Worm (Caenorhabditis elegans) whole organism, L1 larva: ENCODE results near the gene gop-1.

Experiments
- C04F5.9 ChIP-seq: sonication (generic microtip); optimal IDR thresholded peaks from 2 replicates; lab custom pipeline; 2016; ENCODE audit warnings: missing genetic modification characterization, missing compliant biosample characterization
- C16A3.4 ChIP-seq: fragments of 150-350 bp; optimal IDR thresholded peaks from 2 replicates; lab custom pipeline; 2014; ENCODE audit warnings: missing biosample characterization, missing genetic modification characterization
- C34B4.2 ChIP-seq: sonication (generic microtip); optimal IDR thresholded peaks from 2 replicates; lab custom pipeline; 2017; ENCODE audit warnings: mild to moderate bottlenecking, missing genetic modification characterization, missing compliant biosample characterization
- F16B12.6 ChIP-seq: fragments of 150-350 bp; optimal IDR thresholded peaks from 2 replicates; lab custom pipeline; 2014; ENCODE audit warnings: missing biosample characterization, missing genetic modification characterization
- alr-1 ChIP-seq: fragments of 200-800 bp; sonication (Bioruptor generic); optimal IDR thresholded peaks from 2 replicates; lab custom pipeline; 2018; ENCODE audit warnings: borderline replicate concordance, mild to moderate bottlenecking, missing genetic modification characterization, missing compliant biosample characterization
- ama-1 ChIP-seq: fragments of 150-350 bp; optimal IDR thresholded peaks from 2 replicates; lab custom pipeline; 2014
- ceh-63 ChIP-seq: fragments of 200-800 bp; sonication (Bioruptor generic); optimal IDR thresholded peaks from 2 replicates; lab custom pipeline; 2018; ENCODE audit warnings: mild to moderate bottlenecking, missing genetic modification characterization, missing compliant biosample characterization
- ceh-8 ChIP-seq: fragments of 200-800 bp; sonication (Bioruptor generic); optimal IDR thresholded peaks from 2 replicates; lab custom pipeline; 2018; ENCODE audit warnings: mild to moderate bottlenecking, missing genetic modification characterization, moderate library complexity, missing compliant biosample characterization
- dpl-1 ChIP-seq, 3 experiments: fragments of 150-350 bp in 2 of 3; sonication (generic microtip) in 1 of 3; optimal IDR thresholded peaks; 2 replicates each; lab custom pipeline; 2014 to 2017; ENCODE audit warnings: missing biosample characterization in 3 of 3, missing genetic modification characterization in 3 of 3, missing genetic modification reagents in 3 of 3
- efl-3 ChIP-seq: fragments of 200-800 bp; sonication (Bioruptor generic); optimal IDR thresholded peaks from 2 replicates; lab custom pipeline; 2018; ENCODE audit warnings: mild to moderate bottlenecking, missing genetic modification characterization, missing compliant biosample characterization
- egl-13 ChIP-seq: sonication (generic microtip); optimal IDR thresholded peaks from 2 replicates; lab custom pipeline; 2016; ENCODE audit warnings: missing genotype, missing genetic modification reagents, missing genetic modification characterization, missing compliant biosample characterization
- egl-27 ChIP-seq, 2 experiments: fragments of 150-350 bp in 1 of 2; sonication (generic microtip); optimal IDR thresholded peaks; 3 replicates each; lab custom pipeline; 2017 to 2018; ENCODE audit warnings: missing biosample characterization in 2 of 2, missing genetic modification characterization in 2 of 2, missing genetic modification reagents in 2 of 2
- elt-3 ChIP-seq, 6 experiments: fragments of 150-350 bp in 1 of 6; sonication (generic microtip); optimal IDR thresholded peaks; 2 replicates each; lab custom pipeline; 2017 to 2018; ENCODE audit warnings: missing biosample characterization in 6 of 6, missing genetic modification characterization in 6 of 6, inconsistent platforms in 1 of 6
- fkh-4 ChIP-seq: sonication (generic microtip); optimal IDR thresholded peaks from 2 replicates; lab custom pipeline; 2016; ENCODE audit warnings: missing compliant biosample characterization, missing genetic modification characterization, borderline replicate concordance
- grh-1 ChIP-seq: fragments of 200-800 bp; sonication (Bioruptor generic); IDR thresholded peaks from 2 replicates; pipeline ENCODE4 v1.3.6; 2022; ENCODE audit warnings: missing genetic modification reagents, missing genetic modification characterization, missing compliant biosample characterization
- hlh-4 ChIP-seq: sonication (generic microtip); optimal IDR thresholded peaks from 2 replicates; lab custom pipeline; 2016; ENCODE audit warnings: mild to moderate bottlenecking, missing genetic modification characterization, missing compliant biosample characterization
- hpl-2 ChIP-seq: fragments of 150-350 bp; optimal IDR thresholded peaks from 2 replicates; lab custom pipeline; 2014; ENCODE audit warnings: missing biosample characterization, missing genetic modification reagents, missing genetic modification characterization
- irx-1 ChIP-seq: sonication (generic microtip); optimal IDR thresholded peaks from 2 replicates; lab custom pipeline; 2016; ENCODE audit warnings: missing genetic modification characterization, missing compliant biosample characterization
- jun-1 ChIP-seq: fragments of 150-350 bp; optimal IDR thresholded peaks from 2 replicates; lab custom pipeline; 2014; ENCODE audit warnings: missing biosample characterization, missing genetic modification reagents, missing genetic modification characterization
- lin-13 ChIP-seq: fragments of 150-350 bp; optimal IDR thresholded peaks from 2 replicates; lab custom pipeline; 2014; ENCODE audit warnings: missing biosample characterization, missing genetic modification reagents, missing genetic modification characterization
- lin-14 ChIP-seq: fragments of 200-800 bp; sonication (Bioruptor generic); optimal IDR thresholded peaks from 2 replicates; lab custom pipeline; 2018; ENCODE audit warnings: mild to moderate bottlenecking, missing genetic modification characterization, moderate library complexity, missing compliant biosample characterization
- lin-35 ChIP-seq, 2 experiments: fragments of 150-350 bp; optimal IDR thresholded peaks; 2 replicates each; lab custom pipeline; 2014; ENCODE audit warnings: missing biosample characterization in 2 of 2, missing genetic modification characterization in 2 of 2, missing genetic modification reagents in 2 of 2
- lin-39 ChIP-seq: fragments of 150-350 bp; optimal IDR thresholded peaks from 2 replicates; lab custom pipeline; 2014; ENCODE audit warnings: missing biosample characterization, missing genetic modification reagents, missing genetic modification characterization
- lir-3 ChIP-seq: sonication (generic microtip); optimal IDR thresholded peaks from 2 replicates; lab custom pipeline; 2016; ENCODE audit warnings: mild to moderate bottlenecking, missing genetic modification characterization, moderate library complexity, missing compliant biosample characterization; ENCODE audit not compliant: poor library complexity
- lsy-2 ChIP-seq, 2 experiments: fragments of 150-350 bp; optimal IDR thresholded peaks; 2 replicates each; lab custom pipeline; 2014; ENCODE audit warnings: missing biosample characterization in 2 of 2, missing genetic modification characterization in 2 of 2
- mab-9 ChIP-seq: fragments of 200-800 bp; sonication (Bioruptor generic); IDR thresholded peaks from 2 replicates; pipeline ENCODE4 v1.3.6; 2022; ENCODE audit warnings: missing genetic modification reagents, missing genetic modification characterization, missing compliant biosample characterization
- mdl-1 ChIP-seq, 2 experiments: fragments of 150-350 bp; optimal IDR thresholded peaks; 2 replicates each; lab custom pipeline; 2014 to 2017; ENCODE audit warnings: missing biosample characterization in 2 of 2, missing genetic modification characterization in 2 of 2, inconsistent platforms in 1 of 2
- mep-1 ChIP-seq: fragments of 150-350 bp; optimal IDR thresholded peaks from 2 replicates; lab custom pipeline; 2014; ENCODE audit warnings: missing biosample characterization, missing genetic modification characterization
- nhr-12 ChIP-seq: sonication (generic microtip); optimal IDR thresholded peaks from 2 replicates; lab custom pipeline; 2017; ENCODE audit warnings: missing biosample characterization, missing genetic modification characterization
- nhr-19 ChIP-seq: fragments of 200-800 bp; sonication (Bioruptor generic); conservative IDR thresholded peaks from 2 replicates; pipeline ENCODE4 v1.3.6; 2022; ENCODE audit warnings: missing genetic modification characterization, missing compliant biosample characterization
- nhr-237 ChIP-seq: fragments of 150-350 bp; optimal IDR thresholded peaks from 2 replicates; lab custom pipeline; 2014; ENCODE audit warnings: missing biosample characterization, missing genetic modification characterization
- nhr-71 ChIP-seq: sonication (generic microtip); optimal IDR thresholded peaks from 2 replicates; lab custom pipeline; 2016; ENCODE audit warnings: mild to moderate bottlenecking, missing genetic modification characterization, moderate library complexity, missing compliant biosample characterization
- nhr-76 ChIP-seq: sonication (generic microtip); optimal IDR thresholded peaks from 2 replicates; lab custom pipeline; 2017; ENCODE audit warnings: missing biosample characterization, missing genetic modification characterization
- nhr-84 ChIP-seq: sonication (generic microtip); optimal IDR thresholded peaks from 2 replicates; lab custom pipeline; 2017; ENCODE audit warnings: missing biosample characterization, missing genetic modification characterization
- pqm-1 ChIP-seq: sonication (generic microtip); optimal IDR thresholded peaks from 3 replicates; lab custom pipeline; 2017; ENCODE audit warnings: missing biosample characterization, missing genetic modification characterization
- skn-1 ChIP-seq: fragments of 150-350 bp; optimal IDR thresholded peaks from 2 replicates; lab custom pipeline; 2014; ENCODE audit warnings: missing biosample characterization, missing genetic modification characterization
- snpc-4 ChIP-seq: fragments of 150-350 bp; optimal IDR thresholded peaks from 2 replicates; lab custom pipeline; 2014; ENCODE audit warnings: missing biosample characterization, missing genetic modification characterization
- sptf-1 ChIP-seq: fragments of 150-350 bp; optimal IDR thresholded peaks from 2 replicates; lab custom pipeline; 2014; ENCODE audit warnings: missing biosample characterization, missing genetic modification characterization
- tbx-2 ChIP-seq: sonication (generic microtip); optimal IDR thresholded peaks from 2 replicates; lab custom pipeline; 2016; ENCODE audit warnings: missing genetic modification characterization, missing compliant biosample characterization
- tlp-1 ChIP-seq: fragments of 150-350 bp; optimal IDR thresholded peaks from 2 replicates; lab custom pipeline; 2014; ENCODE audit warnings: missing biosample characterization, missing genetic modification characterization
- unc-30 ChIP-seq: sonication (generic microtip); optimal IDR thresholded peaks from 2 replicates; lab custom pipeline; 2017; ENCODE audit warnings: missing biosample characterization, missing genetic modification characterization
- ztf-4 ChIP-seq: fragments of 150-350 bp; optimal IDR thresholded peaks from 2 replicates; lab custom pipeline; 2014; ENCODE audit warnings: missing biosample characterization, missing genetic modification characterization

The gop-1 gene

ce11 chrIII:5214162-5214561 lies 40.1 kb upstream of the gop-1 start:
- no peak for TF ChIP-seq mab-9 (GFP tag; lab: Robert Waterston, UW)
- no peak for TF ChIP-seq lin-14
- no peak for TF ChIP-seq jun-1 (tag; lab: Kevin White, UChicago)
- no peak for TF ChIP-seq C04F5.9 (tag; lab: Kevin White, UChicago)

ce11 chrIII:5215375-5215774 lies 38.9 kb upstream of the gop-1 start, which contains the start of gene ZC155.4:
TSS of gene ZC155.4 (minus strand) at chrIII:5215475.
- TF ChIP-seq snpc-4 (no peak), mab-9 (GFP tag; lab: Robert Waterston, UW) (no peak), grh-1 (GFP tag; lab: Robert Waterston, UW) (no peak), C34B4.2 (tag; lab: Kevin White, UChicago) (no peak), egl-27 (tag; optimal IDR thresholded peaks at IDR 0.05; lab: Kevin White, UChicago) (no peak), nhr-237 (tag; lab: Kevin White, UChicago) (no peak), efl-3 (GFP tag; lab: Kevin White, UChicago) (no peak), sptf-1 (tag; lab: Kevin White, UChicago) (no peak)

ce11 chrIII:5217511-5217910 lies 36.7 kb upstream of the gop-1 start, which contains the start of gene cutl-19:
TSS of gene cutl-19 (minus strand) at chrIII:5217611.
- no peak for TF ChIP-seq grh-1 (GFP tag; lab: Robert Waterston, UW)
- no peak for TF ChIP-seq nhr-76 (tag; lab: Kevin White, UChicago)
- TF ChIP-seq sptf-1 (tag; lab: Kevin White, UChicago) = no peak
- TF ChIP-seq irx-1 (tag; lab: Kevin White, UChicago) = no peak
- no peak for TF ChIP-seq ceh-8 (GFP tag; lab: Kevin White, UChicago)
- TF ChIP-seq tlp-1 = no peak
- no peak for TF ChIP-seq mep-1
- TF ChIP-seq, all 84 proteins: peak for 0

ce11 chrIII:5218687-5219086 lies 35.6 kb upstream of the gop-1 start, which contains the start of gene ZC155.2:
TSS of gene ZC155.2 (plus strand) at chrIII:5218987.
- TF ChIP-seq lin-13 (GFP tag; lab: Kevin White, UChicago) (no peak), skn-1 (no peak), irx-1 (tag; lab: Kevin White, UChicago) (no peak), nhr-84 (tag; lab: Kevin White, UChicago) (no peak), unc-30 (tag; lab: Kevin White, UChicago) (no peak), mep-1 (no peak), tlp-1 (no peak), egl-13 (tag; lab: Kevin White, UChicago) (no peak)

- TF ChIP-seq C04F5.9 (tag; lab: Kevin White, UChicago) = no peak
- no peak for TF ChIP-seq nhr-84 (tag; lab: Kevin White, UChicago)
- TF ChIP-seq tbx-2 (tag; lab: Kevin White, UChicago) = no peak
- TF ChIP-seq nhr-19 (GFP tag; lab: Robert Waterston, UW) = no peak
- TF ChIP-seq nhr-71 (tag; lab: Kevin White, UChicago) = no peak
- no peak for TF ChIP-seq hpl-2 (GFP tag; lab: Kevin White, UChicago)
- no peak for TF ChIP-seq egl-13 (tag; lab: Kevin White, UChicago)
- TF ChIP-seq sptf-1 (tag; lab: Kevin White, UChicago) = no peak
- no peak for TF ChIP-seq ama-1 (lab: Kevin White, UChicago)
- TF ChIP-seq nhr-12 (tag; lab: Kevin White, UChicago) = no peak
- TF ChIP-seq nhr-76 (tag; lab: Kevin White, UChicago) = no peak
- TF ChIP-seq ceh-8 (GFP tag; lab: Kevin White, UChicago) = no peak
- no peak for TF ChIP-seq elt-3 (tag; optimal IDR thresholded peaks at IDR 0.05; lab: Kevin White, UChicago)
- no peak for TF ChIP-seq pqm-1
- TF ChIP-seq alr-1 = no peak
- no peak for TF ChIP-seq mdl-1 (tag; optimal IDR thresholded peaks at IDR 0.05; lab: Kevin White, UChicago)
These were observed 32.4 kb upstream of the gop-1 start for ce11 chrIII:5221820-5222219.

ce11 chrIII:5222777-5223176 lies 31.5 kb upstream of the gop-1 start:
- no peak for TF ChIP-seq dpl-1 (GFP tag; optimal IDR thresholded peaks at IDR 0.05; lab: Kevin White, UChicago)
- TF ChIP-seq ama-1 (lab: Kevin White, UChicago) = no peak
- no peak for TF ChIP-seq ceh-63
- no peak for TF ChIP-seq ztf-4 (tag; lab: Kevin White, UChicago)
- TF ChIP-seq lir-3 (tag; lab: Kevin White, UChicago) = no peak
- no peak for TF ChIP-seq lin-13 (GFP tag; lab: Kevin White, UChicago)
- no peak for TF ChIP-seq lsy-2 (tag; optimal IDR thresholded peaks at IDR 0.05; lab: Kevin White, UChicago)
- no peak for TF ChIP-seq nhr-237 (tag; lab: Kevin White, UChicago)
- no peak for TF ChIP-seq lin-35 (GFP tag; optimal IDR thresholded peaks at IDR 0.05; lab: Kevin White, UChicago)
- TF ChIP-seq hlh-4 (tag; lab: Kevin White, UChicago) = no peak
- no peak for TF ChIP-seq nhr-84 (tag; lab: Kevin White, UChicago)
- no peak for TF ChIP-seq nhr-19 (GFP tag; lab: Robert Waterston, UW)
- no peak for TF ChIP-seq fkh-4 (tag; lab: Kevin White, UChicago)
- no peak for TF ChIP-seq lin-39
- TF ChIP-seq F16B12.6 = no peak
- TF ChIP-seq C16A3.4 (tag; lab: Kevin White, UChicago) = no peak
- peak; percentile 8 for TF ChIP-seq nhr-71 (tag; lab: Kevin White, UChicago)
- TF ChIP-seq mdl-1 (tag; optimal IDR thresholded peaks at IDR 0.05; lab: Kevin White, UChicago) = no peak
